Worm (Caenorhabditis elegans) whole organism, L4 larva: Measurements from ENCODE around the gene sdc-2.

Source experiments
- F26F4.8 ChIP-seq: fragments of 200-800 bp; sonication (Bioruptor generic); conservative IDR thresholded peaks from 2 replicates; pipeline ENCODE4 v1.3.6; 2022; ENCODE audit warnings: missing genetic modification characterization, missing compliant biosample characterization
- F49E8.2 ChIP-seq: sonication (generic microtip); optimal IDR thresholded peaks from 2 replicates; lab custom pipeline; 2016; ENCODE audit warnings: missing compliant biosample characterization, mild to moderate bottlenecking, missing genetic modification characterization, borderline replicate concordance
- R02D3.7 ChIP-seq: fragments of 150-350 bp; sonication (generic microtip); optimal IDR thresholded peaks from 3 replicates; lab custom pipeline; 2014; ENCODE audit warnings: missing biosample characterization, missing genetic modification characterization
- T26A8.4 ChIP-seq: fragments of 200-800 bp; sonication (Bioruptor generic); IDR thresholded peaks from 2 replicates; pipeline ENCODE4 v1.3.6; 2022; ENCODE audit warnings: missing genetic modification characterization, missing compliant biosample characterization
- Y48G9A.11 ChIP-seq: fragments of 200-800 bp; sonication (Bioruptor generic); IDR thresholded peaks from 2 replicates; pipeline ENCODE4 v1.3.6; 2022; ENCODE audit warnings: missing genetic modification reagents, missing genetic modification characterization, missing compliant biosample characterization
- Y5F2A.4 ChIP-seq: fragments of 200-800 bp; sonication (Bioruptor generic); optimal IDR thresholded peaks from 2 replicates; lab custom pipeline; 2018; ENCODE audit warnings: mild to moderate bottlenecking, missing genetic modification characterization, missing compliant biosample characterization
- Y75B8A.6 ChIP-seq: fragments of 200-800 bp; sonication (Bioruptor generic); IDR thresholded peaks from 2 replicates; pipeline ENCODE4 v1.3.6; 2022; ENCODE audit warnings: missing genetic modification reagents, missing genetic modification characterization, missing compliant biosample characterization
- aha-1 ChIP-seq: fragments of 150-350 bp; peaks from one replicate; lab custom pipeline; 2014; ENCODE audit warnings: missing biosample characterization, missing genetic modification characterization
- ama-1 ChIP-seq: fragments of 150-350 bp; optimal IDR thresholded peaks from 2 replicates; lab custom pipeline; 2014; ENCODE audit warnings: inconsistent platforms, mixed read lengths
- ceh-32 ChIP-seq: sonication (generic microtip); optimal IDR thresholded peaks from 2 replicates; lab custom pipeline; 2016; ENCODE audit warnings: mild to moderate bottlenecking, missing genetic modification characterization, missing compliant biosample characterization; ENCODE audit not compliant: poor library complexity
- ces-1 ChIP-seq: fragments of 150-350 bp; sonication (generic microtip); optimal IDR thresholded peaks from 4 replicates; lab custom pipeline; 2014; ENCODE audit warnings: missing biosample characterization, missing genetic modification reagents, missing genetic modification characterization
- ctbp-1 ChIP-seq: fragments of 200-800 bp; sonication (Bioruptor generic); IDR thresholded peaks from 2 replicates; pipeline ENCODE4 v1.3.6; 2022; ENCODE audit warnings: missing genetic modification reagents, missing genetic modification characterization, missing compliant biosample characterization
- daf-8 ChIP-seq: fragments of 200-800 bp; sonication (Bioruptor generic); IDR thresholded peaks from 2 replicates; pipeline ENCODE4 v1.3.6; 2022; ENCODE audit warnings: missing genetic modification characterization, missing compliant biosample characterization
- dmd-6 ChIP-seq: fragments of 200-800 bp; sonication (Bioruptor generic); IDR thresholded peaks from 2 replicates; pipeline ENCODE4 v1.3.6; 2022; ENCODE audit warnings: missing genetic modification reagents, missing genetic modification characterization, missing compliant biosample characterization
- dmd-8 ChIP-seq: fragments of 200-800 bp; sonication (Bioruptor generic); IDR thresholded peaks from 2 replicates; pipeline ENCODE4 v1.3.6; 2022; ENCODE audit warnings: missing genetic modification characterization, missing compliant biosample characterization
- dmd-9 ChIP-seq: fragments of 200-800 bp; sonication (Bioruptor generic); IDR thresholded peaks from 2 replicates; pipeline ENCODE4 v1.3.6; 2022; ENCODE audit warnings: missing genetic modification reagents, missing genetic modification characterization, missing compliant biosample characterization
- dpl-1 ChIP-seq: fragments of 150-350 bp; optimal IDR thresholded peaks from 2 replicates; lab custom pipeline; 2014; ENCODE audit warnings: missing biosample characterization, missing genetic modification reagents, missing genetic modification characterization
- egl-27 ChIP-seq: sonication (generic microtip); optimal IDR thresholded peaks from 3 replicates; lab custom pipeline; 2017; ENCODE audit warnings: missing biosample characterization, missing genetic modification reagents, missing genetic modification characterization
- egl-43 ChIP-seq: fragments of 200-800 bp; sonication (Bioruptor generic); IDR thresholded peaks from 2 replicates; pipeline ENCODE4 v1.3.6; 2022; ENCODE audit warnings: missing genetic modification reagents, missing genetic modification characterization, missing compliant biosample characterization
- hlh-11 ChIP-seq: fragments of 200-800 bp; sonication (Bioruptor generic); optimal IDR thresholded peaks from 2 replicates; lab custom pipeline; 2018; ENCODE audit warnings: mild to moderate bottlenecking, missing genetic modification characterization, missing compliant biosample characterization
- hlh-30 ChIP-seq: sonication (generic microtip); optimal IDR thresholded peaks from 2 replicates; lab custom pipeline; 2017; ENCODE audit warnings: antibody characterized with exemption, mild to moderate bottlenecking, missing genetic modification characterization, missing compliant biosample characterization; ENCODE audit not compliant: insufficient read depth
- hmg-1.1 ChIP-seq: fragments of 200-800 bp; sonication (Bioruptor generic); IDR thresholded peaks from 2 replicates; pipeline ENCODE4 v1.3.6; 2022; ENCODE audit warnings: missing genetic modification reagents, missing genetic modification characterization, missing compliant biosample characterization
- jun-1 ChIP-seq: fragments of 150-350 bp; optimal IDR thresholded peaks from 2 replicates; lab custom pipeline; 2014; ENCODE audit warnings: missing biosample characterization, missing genetic modification reagents, missing genetic modification characterization
- lin-1 ChIP-seq: fragments of 200-800 bp; sonication (Bioruptor generic); IDR thresholded peaks from 2 replicates; pipeline ENCODE4 v1.3.6; 2022; ENCODE audit warnings: missing genetic modification reagents, missing genetic modification characterization, missing compliant biosample characterization
- lin-15B ChIP-seq: fragments of 150-350 bp; sonication (generic microtip); optimal IDR thresholded peaks from 3 replicates; lab custom pipeline; 2014; ENCODE audit warnings: missing biosample characterization, missing genetic modification characterization
- lin-29 ChIP-seq: fragments of 200-800 bp; sonication (Bioruptor generic); IDR thresholded peaks from 2 replicates; pipeline ENCODE4 v1.3.6; 2022; ENCODE audit warnings: missing genetic modification reagents, missing genetic modification characterization, missing compliant biosample characterization
- lin-38 ChIP-seq: fragments of 200-800 bp; sonication (Bioruptor generic); IDR thresholded peaks from 2 replicates; pipeline ENCODE4 v1.3.6; 2022; ENCODE audit warnings: missing genetic modification reagents, missing genetic modification characterization, missing compliant biosample characterization
- lir-3 ChIP-seq: sonication (generic microtip); optimal IDR thresholded peaks from 2 replicates; lab custom pipeline; 2016; ENCODE audit warnings: mild to moderate bottlenecking, missing genetic modification characterization, missing compliant biosample characterization
- mdl-1 ChIP-seq, 2 experiments: fragments of 150-350 bp in 1 of 2; sonication (generic microtip) in 1 of 2; optimal IDR thresholded peaks; 2 replicates each; lab custom pipeline; 2014 to 2017; ENCODE audit warnings: missing biosample characterization in 2 of 2, missing genetic modification characterization in 2 of 2
- mdt-29 ChIP-seq: fragments of 200-800 bp; sonication (Bioruptor generic); IDR thresholded peaks from 2 replicates; pipeline ENCODE4 v1.3.6; 2022; ENCODE audit warnings: missing genetic modification reagents, missing genetic modification characterization, missing compliant biosample characterization
- mes-2 ChIP-seq: sonication (generic microtip); optimal IDR thresholded peaks from 2 replicates; lab custom pipeline; 2016; ENCODE audit warnings: missing genotype, mild to moderate bottlenecking, missing genetic modification characterization, missing compliant biosample characterization; ENCODE audit not compliant: poor library complexity, severe bottlenecking
- mxl-3 ChIP-seq: fragments of 200-800 bp; sonication (Bioruptor generic); optimal IDR thresholded peaks from 2 replicates; lab custom pipeline; 2018; ENCODE audit warnings: mild to moderate bottlenecking, missing genetic modification characterization, missing compliant biosample characterization
- nhr-102 ChIP-seq: sonication (generic microtip); optimal IDR thresholded peaks from 2 replicates; lab custom pipeline; 2016; ENCODE audit warnings: mild to moderate bottlenecking, missing genetic modification characterization, moderate library complexity, missing compliant biosample characterization
- nhr-11 ChIP-seq: fragments of 150-350 bp; optimal IDR thresholded peaks from 2 replicates; lab custom pipeline; 2014; ENCODE audit warnings: missing biosample characterization, missing genetic modification characterization
- nhr-111 ChIP-seq: fragments of 200-800 bp; sonication (Bioruptor generic); optimal IDR thresholded peaks from 2 replicates; lab custom pipeline; 2018; ENCODE audit warnings: mild to moderate bottlenecking, missing genetic modification characterization, missing compliant biosample characterization
- nhr-41 ChIP-seq: fragments of 200-800 bp; sonication (Bioruptor generic); IDR thresholded peaks from 2 replicates; pipeline ENCODE4 v1.3.6; 2022; ENCODE audit warnings: missing genetic modification reagents, missing genetic modification characterization, missing compliant biosample characterization
- nhr-42 ChIP-seq: fragments of 200-800 bp; sonication (Bioruptor generic); IDR thresholded peaks from 2 replicates; pipeline ENCODE4 v1.3.6; 2022; ENCODE audit warnings: missing genetic modification characterization, missing compliant biosample characterization
- pha-4 ChIP-seq, 2 experiments: fragments of 150-350 bp in 1 of 2; fragments of 200-800 bp in 1 of 2; sonication (Bioruptor generic) in 1 of 2; IDR thresholded peaks in 1 of 2; optimal IDR thresholded peaks in 1 of 2; 2 replicates each; pipeline versions ENCODE4 v1.3.6 to Lab custom; 2014 to 2022; ENCODE audit warnings: missing genetic modification characterization in 2 of 2, missing genetic modification reagents in 2 of 2, missing biosample characterization in 1 of 2, missing compliant biosample characterization in 1 of 2
- php-3 ChIP-seq: fragments of 200-800 bp; sonication (Bioruptor generic); IDR thresholded peaks from 2 replicates; pipeline ENCODE4 v1.3.6; 2022; ENCODE audit warnings: missing genetic modification reagents, missing genetic modification characterization, missing compliant biosample characterization
- pqm-1 ChIP-seq: sonication (generic microtip); optimal IDR thresholded peaks from 2 replicates; lab custom pipeline; 2017; ENCODE audit warnings: missing biosample characterization, missing genetic modification characterization
- rbr-2 ChIP-seq: sonication (generic microtip); optimal IDR thresholded peaks from 2 replicates; lab custom pipeline; 2016; ENCODE audit warnings: missing genotype, missing genetic modification characterization, missing compliant biosample characterization
- sdz-12 ChIP-seq: fragments of 200-800 bp; sonication (Bioruptor generic); optimal IDR thresholded peaks from 2 replicates; lab custom pipeline; 2018; ENCODE audit warnings: mild to moderate bottlenecking, missing genetic modification characterization, missing compliant biosample characterization
- snpc-1.2 ChIP-seq: fragments of 200-800 bp; sonication (Bioruptor generic); IDR thresholded peaks from 2 replicates; pipeline ENCODE4 v1.3.6; 2022; ENCODE audit warnings: missing genetic modification reagents, missing genetic modification characterization, missing compliant biosample characterization
- spr-3 ChIP-seq: fragments of 200-800 bp; sonication (Bioruptor generic); optimal IDR thresholded peaks from 2 replicates; lab custom pipeline; 2018; ENCODE audit warnings: mild to moderate bottlenecking, missing genetic modification characterization, missing compliant biosample characterization
- tra-1 ChIP-seq: fragments of 200-800 bp; sonication (Bioruptor generic); IDR thresholded peaks from 2 replicates; pipeline ENCODE4 v1.3.6; 2022; ENCODE audit warnings: missing genetic modification reagents, missing genetic modification characterization, missing compliant biosample characterization
- unc-130 ChIP-seq: sonication (generic microtip); optimal IDR thresholded peaks from 2 replicates; lab custom pipeline; 2016; ENCODE audit warnings: missing genetic modification reagents, missing genetic modification characterization, missing compliant biosample characterization
- zfp-2 ChIP-seq: sonication (generic microtip); optimal IDR thresholded peaks from 2 replicates; lab custom pipeline; 2016; ENCODE audit warnings: mild to moderate bottlenecking, missing genetic modification characterization, missing compliant biosample characterization
- ztf-11 ChIP-seq: fragments of 150-350 bp; optimal IDR thresholded peaks from 2 replicates; lab custom pipeline; 2014; ENCODE audit warnings: missing biosample characterization, missing genetic modification characterization

sdc-2 gene

ce11 chrX:11475780-11476179 is 46.7 kb upstream of the sdc-2 start:
- TF ChIP-seq aha-1 (tag; lab: Kevin White, UChicago) (peak; percentile 94), php-3 (GFP tag; lab: Robert Waterston, UW) (no peak), sdz-12 (GFP tag; lab: Kevin White, UChicago) (no peak), ces-1 (GFP tag; lab: Kevin White, UChicago) (no peak), nhr-11 (tag; lab: Kevin White, UChicago) (no peak), egl-27 (tag; lab: Kevin White, UChicago) (no peak), egl-43 (GFP tag; lab: Robert Waterston, UW) (0 out of 2 replicates have a peak, but pooled peaks have one; percentile 42), daf-8 (no peak)
- TF ChIP-seq, all 104 proteins: peak for 2

- TF ChIP-seq ztf-11: no peak
- no peak for TF ChIP-seq R02D3.7 (tag; lab: Kevin White, UChicago)
- no peak for TF ChIP-seq dmd-6
- TF ChIP-seq ctbp-1 (GFP tag; lab: Robert Waterston, UW): no peak
- TF ChIP-seq lir-3: no peak
- no peak for TF ChIP-seq snpc-1.2
- TF ChIP-seq mxl-3: peak; percentile 3
- no peak; the same call in 1 of the 2 replicates for TF ChIP-seq lin-29 (GFP tag; lab: Robert Waterston, UW)
- TF ChIP-seq nhr-111 (GFP tag; lab: Kevin White, UChicago): no peak
- no peak for TF ChIP-seq mes-2
- no peak for TF ChIP-seq ama-1 (lab: Kevin White, UChicago)
- TF ChIP-seq lin-1: no peak
- peak; percentile 7 for TF ChIP-seq hlh-11 (tag; lab: Kevin White, UChicago)
- peak; percentile 19; the same call in 1 of the 2 replicates for TF ChIP-seq egl-43 (GFP tag; lab: Robert Waterston, UW)
- TF ChIP-seq nhr-11 (tag; lab: Kevin White, UChicago): no peak
- no peak for TF ChIP-seq Y5F2A.4 (GFP tag; lab: Kevin White, UChicago)
- TF ChIP-seq daf-8: no peak
- TF ChIP-seq nhr-41 (GFP tag; lab: Robert Waterston, UW): no peak
- no peak for TF ChIP-seq jun-1 (tag; lab: Kevin White, UChicago)
- TF ChIP-seq spr-3 (GFP tag; lab: Kevin White, UChicago): no peak
- 0 out of 2 replicates have a peak, but pooled peaks have one; percentile 36 for TF ChIP-seq pha-4 (GFP tag; IDR thresholded peaks at IDR 0.05; lab: Robert Waterston, UW)
- no peak for TF ChIP-seq pha-4 (tag; optimal IDR thresholded peaks at IDR 0.05; lab: Kevin White, UChicago)
- 0 out of 2 replicates have a peak, but pooled peaks have one; percentile 5 for TF ChIP-seq lin-38 (GFP tag; lab: Robert Waterston, UW)
- TF ChIP-seq Y48G9A.11: no peak
- no peak for TF ChIP-seq mdt-29 (GFP tag; lab: Robert Waterston, UW)
- TF ChIP-seq dmd-9: 0 out of 2 replicates have a peak, but pooled peaks have one; percentile 12
- peak; percentile 51; the same call in 1 of the 2 replicates for TF ChIP-seq dmd-8 (GFP tag; lab: Robert Waterston, UW)
- peak; percentile 3 for TF ChIP-seq hlh-30
- TF ChIP-seq T26A8.4 (GFP tag; lab: Robert Waterston, UW): 0 out of 2 replicates have a peak, but pooled peaks have one; percentile 29
- TF ChIP-seq F26F4.8 (GFP tag; lab: Robert Waterston, UW): no peak
- TF ChIP-seq pqm-1: no peak
- TF ChIP-seq hmg-1.1: no peak
- TF ChIP-seq, all 104 proteins: peak for 9
Observed at ce11 chrX:11477748-11478147, 44.8 kb upstream of the sdc-2 start.

ce11 chrX:11478758-11479157 is 43.7 kb upstream of the sdc-2 start:
- TF ChIP-seq nhr-42 (GFP tag; lab: Robert Waterston, UW) (no peak), mdl-1 (tag; optimal IDR thresholded peaks at IDR 0.05; lab: Kevin White, UChicago) (peak in 1 of 2 experiments; percentile 55), dpl-1 (GFP tag; lab: Kevin White, UChicago) (no peak), lin-38 (GFP tag; lab: Robert Waterston, UW) (no peak), F49E8.2 (no peak), tra-1 (GFP tag; lab: Robert Waterston, UW) (no peak), rbr-2 (tag; lab: Kevin White, UChicago) (no peak), dmd-6 (peak; percentile 10; the same call in 1 of the 2 replicates), Y75B8A.6 (GFP tag; lab: Robert Waterston, UW) (no peak), snpc-1.2 (no peak), lir-3 (no peak), zfp-2 (tag; lab: Kevin White, UChicago) (no peak), ceh-32 (no peak), F26F4.8 (GFP tag; lab: Robert Waterston, UW) (no peak), sdz-12 (GFP tag; lab: Kevin White, UChicago) (no peak), lin-15B (tag; lab: Kevin White, UChicago) (no peak), unc-130 (no peak), nhr-102 (tag; lab: Kevin White, UChicago) (no peak)
